Fruit fly (Drosophila melanogaster): ENCODE measurements around the gene Lsd-2.

Gene Lsd-2

DNA sequence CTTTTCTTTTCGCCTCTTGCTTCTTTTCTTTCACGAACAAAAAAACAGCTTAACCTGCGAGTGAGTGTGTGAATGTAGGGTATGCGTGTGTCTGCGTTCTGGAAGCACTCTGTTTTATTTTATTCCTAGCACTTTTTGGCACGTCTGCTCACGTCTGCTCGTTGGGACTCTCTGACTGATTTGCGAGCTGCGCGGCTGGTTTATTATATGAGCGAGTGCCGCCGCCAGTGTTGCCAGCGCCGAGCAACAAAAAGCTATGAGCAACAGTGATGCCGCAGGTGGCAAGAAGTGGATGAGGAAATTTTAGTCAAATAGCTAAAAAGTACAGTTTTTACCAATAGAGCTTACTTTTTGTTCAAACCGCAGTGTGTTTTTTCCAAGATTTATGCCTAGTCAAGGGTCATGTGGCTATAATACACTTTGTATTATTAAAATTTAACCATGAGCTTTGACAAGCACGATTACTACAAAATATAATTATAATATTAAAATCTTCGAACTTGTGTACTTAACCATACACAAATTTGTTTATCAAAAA, at the start of gene Lsd-2:
Lsd-2 (minus strand) TSS at position 183 of the 538 bp plus-strand sequence.
- no peak for TF ChIP-seq ttk (optimal IDR thresholded peaks at IDR 0.05)
- TF ChIP-seq insv (optimal IDR thresholded peaks at IDR 0.05): no peak
- no peak for TF ChIP-seq Myc (optimal IDR thresholded peaks at IDR 0.05)
- no peak for TF ChIP-seq psq (optimal IDR thresholded peaks at IDR 0.05)
- TF ChIP-seq h (optimal IDR thresholded peaks at IDR 0.05): no peak
- no peak for TF ChIP-seq Sin3A (optimal IDR thresholded peaks at IDR 0.05)

DNA sequence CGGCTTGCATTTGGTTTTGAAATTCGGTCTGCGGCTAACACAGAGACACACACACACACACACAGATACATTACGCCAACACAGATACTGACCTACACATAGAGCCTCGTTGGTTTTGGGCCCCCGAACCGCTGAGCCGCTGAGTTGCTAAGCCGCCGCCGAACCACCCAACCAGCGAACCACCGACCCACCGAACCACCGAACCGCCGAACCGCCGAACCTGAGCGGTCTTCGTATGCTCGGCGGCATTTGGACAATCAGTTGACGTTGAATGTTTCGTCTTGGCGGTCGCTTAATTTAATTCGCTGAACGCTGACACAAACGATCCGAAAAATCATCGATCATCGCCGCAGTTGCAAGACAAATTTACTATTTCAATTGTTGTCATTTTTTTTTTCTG, 49.5 kb upstream of the Lsd-2 start, which contains the start of gene drd:
drd (plus strand) TSS at position 258 of the 400 bp plus-strand sequence.
- TF ChIP-seq ttk (optimal IDR thresholded peaks at IDR 0.05) (no peak), psq (optimal IDR thresholded peaks at IDR 0.05) (no peak), h (optimal IDR thresholded peaks at IDR 0.05) (no peak), Sin3A (optimal IDR thresholded peaks at IDR 0.05) (no peak), insv (optimal IDR thresholded peaks at IDR 0.05) (no peak), Myc (optimal IDR thresholded peaks at IDR 0.05) (no peak)

DNA sequence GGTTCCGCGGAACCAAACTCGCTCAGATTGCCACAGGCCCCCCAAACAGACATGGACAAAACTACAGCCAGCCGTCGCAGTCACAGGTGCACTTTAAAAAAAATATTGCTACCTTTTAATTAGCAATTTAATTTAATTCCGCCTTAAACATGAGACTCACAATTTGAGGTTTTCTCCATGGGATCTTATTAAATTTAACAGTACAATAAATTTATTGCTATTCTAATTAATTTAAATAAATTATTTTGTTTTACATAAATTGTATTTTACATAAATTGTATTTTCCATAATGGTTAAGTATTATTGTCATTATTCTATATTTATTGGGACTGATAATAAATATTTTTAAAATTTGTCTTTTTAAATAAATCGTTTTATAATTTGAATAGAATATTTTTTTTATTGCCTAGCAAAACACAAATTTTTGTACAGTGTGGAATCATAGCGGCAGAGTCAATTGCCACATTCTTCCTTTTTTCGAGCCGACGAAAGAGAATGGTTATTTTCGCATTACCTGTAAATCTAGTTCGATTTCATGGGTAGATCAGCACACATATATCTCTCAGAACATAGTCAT, 47.5 kb upstream of the Lsd-2 start:
- no peak for TF ChIP-seq Myc (optimal IDR thresholded peaks at IDR 0.05)
- no peak for TF ChIP-seq psq (optimal IDR thresholded peaks at IDR 0.05)
- TF ChIP-seq Sin3A (optimal IDR thresholded peaks at IDR 0.05): no peak
- TF ChIP-seq ttk (optimal IDR thresholded peaks at IDR 0.05): no peak
- TF ChIP-seq insv (optimal IDR thresholded peaks at IDR 0.05): no peak
- TF ChIP-seq h (optimal IDR thresholded peaks at IDR 0.05): no peak

DNA sequence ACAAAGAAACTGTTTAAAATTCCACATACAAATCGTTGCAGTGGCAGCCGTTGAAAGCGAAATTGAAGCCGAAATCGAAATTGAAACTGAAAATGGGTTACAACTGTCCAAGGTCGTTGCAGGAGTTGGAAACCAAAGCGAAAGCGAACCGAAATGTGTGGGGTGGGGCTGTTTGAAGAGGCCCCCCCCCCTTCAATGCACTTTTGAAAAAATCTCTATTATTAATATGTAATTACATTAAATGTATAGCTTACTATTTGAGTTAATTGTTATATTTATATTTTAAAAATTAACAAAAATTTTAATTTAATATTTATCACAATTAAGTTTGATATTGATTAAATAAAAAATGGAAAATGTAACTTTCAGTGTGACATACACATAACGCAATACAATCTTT, 45.7 kb upstream of the Lsd-2 start:
- TF ChIP-seq Myc (optimal IDR thresholded peaks at IDR 0.05) (no peak), insv (optimal IDR thresholded peaks at IDR 0.05) (no peak), psq (optimal IDR thresholded peaks at IDR 0.05) (no peak), ttk (optimal IDR thresholded peaks at IDR 0.05) (no peak), Sin3A (optimal IDR thresholded peaks at IDR 0.05) (no peak), h (optimal IDR thresholded peaks at IDR 0.05) (no peak)

DNA sequence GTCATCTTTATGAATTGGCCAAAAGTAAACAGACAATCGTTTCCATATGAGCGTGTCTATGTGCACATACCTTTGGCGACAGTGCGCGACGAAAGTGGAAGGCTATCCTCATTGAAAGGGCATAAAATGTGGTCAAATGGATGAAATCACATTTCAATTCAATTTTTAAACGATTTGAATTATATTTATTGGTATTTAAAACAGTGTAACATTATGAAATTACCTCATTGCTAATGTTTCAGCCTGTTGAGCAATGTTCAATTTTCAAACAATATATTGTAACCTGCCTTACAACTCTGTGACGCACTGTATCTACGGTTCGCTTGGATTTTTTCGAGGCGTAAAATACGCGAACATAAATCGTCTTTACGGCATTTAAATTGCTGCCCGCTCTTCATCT, 44.1 kb upstream of the Lsd-2 start:
- TF ChIP-seq psq (optimal IDR thresholded peaks at IDR 0.05) (no peak), Myc (optimal IDR thresholded peaks at IDR 0.05) (no peak), h (optimal IDR thresholded peaks at IDR 0.05) (no peak)

DNA sequence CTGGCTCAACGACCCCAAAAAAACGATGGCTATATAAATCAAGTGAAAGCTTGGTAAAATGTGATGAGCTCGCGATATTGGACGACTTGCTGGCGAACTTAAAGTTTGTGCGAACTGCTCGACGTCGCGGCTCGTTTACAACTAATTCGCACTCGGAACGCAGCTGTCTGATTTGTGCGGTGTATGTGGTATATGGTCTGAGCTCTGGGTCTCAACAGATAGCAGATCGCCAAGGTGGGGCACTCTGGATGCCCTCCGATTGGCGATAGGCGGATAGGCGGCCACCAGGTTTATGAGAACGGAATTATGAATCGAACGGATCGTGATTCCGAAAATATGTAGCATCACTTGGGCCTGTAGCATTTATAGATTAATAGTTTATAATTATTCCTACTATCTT, 40.4 kb upstream of the Lsd-2 start, which contains the start of gene Cyp4s3:
Cyp4s3 (minus strand) TSS at position 146 of the 400 bp plus-strand sequence.
- no peak for TF ChIP-seq insv (optimal IDR thresholded peaks at IDR 0.05)
- no peak for TF ChIP-seq ttk (optimal IDR thresholded peaks at IDR 0.05)
- TF ChIP-seq Myc (optimal IDR thresholded peaks at IDR 0.05): no peak

DNA sequence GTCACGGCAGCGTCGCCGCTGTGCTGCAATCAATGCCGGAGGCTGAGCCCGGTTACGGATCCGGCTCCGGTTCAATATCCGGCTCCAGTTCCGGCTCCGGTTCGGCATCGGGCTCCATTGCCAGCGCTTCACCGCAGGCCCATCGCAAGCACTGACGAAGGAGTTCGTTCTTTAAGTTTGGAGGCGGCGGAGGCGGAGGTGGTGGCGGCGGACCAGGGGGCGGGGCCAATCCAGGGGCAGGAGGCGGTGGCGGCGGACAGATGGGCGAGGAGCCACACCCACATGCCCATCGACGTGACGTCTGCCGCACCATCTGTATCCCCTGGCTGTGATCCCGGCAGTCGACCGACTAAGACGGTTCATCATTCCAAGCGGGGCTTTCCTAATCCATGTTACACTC, 35.9 kb upstream of the Lsd-2 start:
- no peak for TF ChIP-seq Sin3A (optimal IDR thresholded peaks at IDR 0.05)
- no peak for TF ChIP-seq insv (optimal IDR thresholded peaks at IDR 0.05)
- no peak for TF ChIP-seq h (optimal IDR thresholded peaks at IDR 0.05)
- no peak for TF ChIP-seq Myc (optimal IDR thresholded peaks at IDR 0.05)
- TF ChIP-seq psq (optimal IDR thresholded peaks at IDR 0.05): no peak
- TF ChIP-seq ttk (optimal IDR thresholded peaks at IDR 0.05): no peak

DNA sequence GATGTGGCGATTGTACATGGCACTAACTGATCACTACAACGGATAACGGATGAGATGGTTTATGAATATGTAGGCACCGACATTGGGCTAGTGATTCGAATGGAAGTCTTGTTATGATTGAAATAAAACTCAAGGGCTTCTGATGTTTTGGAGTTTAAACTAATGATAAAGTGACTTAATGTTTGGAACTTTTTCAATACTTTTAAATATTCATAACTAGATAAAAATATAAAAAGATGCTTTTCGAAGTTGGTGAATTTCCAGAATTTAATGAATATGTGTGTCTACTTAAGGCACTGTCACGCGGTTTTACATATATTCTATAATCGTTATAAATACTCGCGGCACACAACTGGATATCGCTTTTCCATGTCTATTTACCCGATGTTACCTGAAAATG, 19.9 kb upstream of the Lsd-2 start, which contains the start of gene CG9072:
CG9072 (minus strand) TSS at position 101 of the 400 bp plus-strand sequence.
- no peak for TF ChIP-seq psq (optimal IDR thresholded peaks at IDR 0.05)
- TF ChIP-seq ttk (optimal IDR thresholded peaks at IDR 0.05): no peak
- TF ChIP-seq Sin3A (optimal IDR thresholded peaks at IDR 0.05): no peak
- no peak for TF ChIP-seq Myc (optimal IDR thresholded peaks at IDR 0.05)
- no peak for TF ChIP-seq insv (optimal IDR thresholded peaks at IDR 0.05)
- no peak for TF ChIP-seq h (optimal IDR thresholded peaks at IDR 0.05)

DNA sequence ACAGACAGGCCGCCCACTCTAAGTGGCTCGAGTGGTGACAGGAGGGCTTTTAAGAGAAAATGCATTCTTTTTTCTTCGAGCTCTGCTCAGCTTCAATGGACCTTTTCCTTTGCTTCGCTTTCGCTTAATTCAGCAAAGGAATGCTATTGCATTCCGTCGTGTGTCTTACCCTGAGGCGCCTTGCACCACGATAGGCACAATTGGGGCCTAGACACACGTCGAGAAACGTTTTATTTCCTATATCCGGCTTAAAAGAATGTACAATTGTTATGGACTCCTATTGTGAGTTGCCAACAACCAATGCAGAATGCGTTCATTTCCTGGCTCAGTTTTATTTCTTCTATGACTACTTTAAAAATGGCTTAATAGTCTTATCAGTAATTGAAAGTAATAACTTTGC, 15.1 kb upstream of the Lsd-2 start:
- TF ChIP-seq psq (optimal IDR thresholded peaks at IDR 0.05): no peak

DNA sequence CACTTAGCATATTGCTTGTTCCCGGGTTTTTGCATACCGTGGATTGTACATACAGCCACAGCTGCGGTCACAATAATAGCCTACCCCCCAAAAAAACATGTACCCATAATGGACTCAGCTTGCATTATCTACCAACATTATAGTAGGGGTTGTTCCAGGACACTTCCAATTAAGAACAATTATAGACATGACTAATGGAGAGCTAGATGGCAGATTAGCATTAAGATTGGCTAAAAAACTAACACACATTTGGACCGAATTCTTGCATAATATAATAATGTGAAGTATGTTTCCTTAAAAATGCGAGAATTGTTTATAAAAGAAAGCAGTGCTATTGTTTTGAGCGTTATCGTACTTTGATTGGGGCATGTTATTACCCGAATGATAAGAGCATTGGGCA, 14.4 kb upstream of the Lsd-2 start:
- TF ChIP-seq h (optimal IDR thresholded peaks at IDR 0.05) (no peak), Myc (optimal IDR thresholded peaks at IDR 0.05) (no peak), Sin3A (optimal IDR thresholded peaks at IDR 0.05) (no peak), insv (optimal IDR thresholded peaks at IDR 0.05) (no peak), psq (optimal IDR thresholded peaks at IDR 0.05) (no peak), ttk (optimal IDR thresholded peaks at IDR 0.05) (no peak)

DNA sequence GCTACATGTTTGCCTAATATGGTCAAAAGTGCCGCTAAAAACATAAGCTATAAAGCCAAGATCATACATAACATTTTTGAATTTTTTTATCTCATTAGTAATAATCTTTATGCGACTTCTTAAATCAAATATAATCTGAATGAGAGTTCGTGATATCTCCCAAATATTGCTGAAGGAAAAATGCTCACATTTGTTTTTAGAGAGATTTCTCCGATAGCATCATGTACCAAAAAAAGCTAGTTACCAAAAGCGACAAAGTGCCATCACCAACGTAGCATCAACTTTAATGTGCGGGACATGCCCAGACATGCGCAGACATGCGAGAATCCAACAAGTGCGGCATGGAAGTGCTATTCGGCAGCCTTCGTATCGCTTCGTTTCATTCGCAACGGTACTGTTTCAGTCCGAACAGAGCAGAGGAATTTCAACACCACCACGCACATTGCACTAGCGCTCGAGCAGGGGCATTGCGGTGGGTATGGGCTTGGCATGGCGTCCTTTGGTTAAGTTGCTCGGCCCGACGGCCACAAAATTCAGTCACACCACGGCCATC, 13.2 kb upstream of the Lsd-2 start, which contains the start of gene Rab3-GEF:
Rab3-GEF (plus strand) TSS at position 537 of the 553 bp plus-strand sequence.
- no peak for TF ChIP-seq h (optimal IDR thresholded peaks at IDR 0.05)
- no peak for TF ChIP-seq psq (optimal IDR thresholded peaks at IDR 0.05)
- TF ChIP-seq ttk (optimal IDR thresholded peaks at IDR 0.05): no peak
- TF ChIP-seq Sin3A (optimal IDR thresholded peaks at IDR 0.05): no peak
- TF ChIP-seq insv (optimal IDR thresholded peaks at IDR 0.05): no peak
- no peak for TF ChIP-seq Myc (optimal IDR thresholded peaks at IDR 0.05)

DNA sequence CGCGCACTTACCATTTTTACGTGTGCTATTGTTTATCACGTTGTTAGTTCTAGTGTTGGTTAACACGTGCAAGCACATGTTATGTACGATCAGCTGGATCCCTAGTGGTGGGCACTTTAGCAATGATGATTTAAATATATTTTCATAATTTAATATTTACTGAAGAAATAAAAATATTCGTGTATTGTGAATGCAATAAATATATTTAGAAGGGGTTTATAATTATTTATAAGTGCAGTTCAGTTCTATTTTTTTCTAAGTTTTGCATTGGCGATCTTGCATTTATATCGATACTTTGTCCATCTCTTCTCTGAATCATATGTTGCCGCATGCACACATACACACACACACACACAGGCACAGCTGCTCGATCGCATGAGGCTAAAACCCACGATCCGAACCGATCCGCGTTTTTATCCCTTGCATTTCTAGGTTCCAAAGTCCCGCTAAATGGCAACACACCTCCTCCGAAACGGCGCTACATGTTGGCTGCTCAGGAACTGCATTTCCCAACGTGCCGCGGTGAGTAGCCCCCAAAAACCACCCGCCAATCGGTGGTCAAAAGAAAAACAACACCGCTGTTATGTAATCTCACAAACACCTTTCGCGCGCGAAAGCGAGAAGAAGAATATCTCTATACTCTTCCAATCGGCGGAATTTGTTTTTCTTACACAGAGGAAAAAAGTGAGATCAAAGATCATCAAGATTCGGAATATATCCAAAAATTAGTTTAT, 9.9 kb upstream of the Lsd-2 start, which contains the start of the genes CG15027 and Dbct:
CG15027 (minus strand) TSS at position 51 of the 734 bp plus-strand sequence.
Dbct (plus strand) TSS at position 349 of the 734 bp plus-strand sequence.
- TF ChIP-seq h (optimal IDR thresholded peaks at IDR 0.05) (no peak), insv (optimal IDR thresholded peaks at IDR 0.05) (no peak), Myc (optimal IDR thresholded peaks at IDR 0.05) (no peak), psq (optimal IDR thresholded peaks at IDR 0.05) (no peak), ttk (optimal IDR thresholded peaks at IDR 0.05) (no peak)
